Fruit fly (Drosophila melanogaster): Measurements from ENCODE around the gene SP555.

DNA sequence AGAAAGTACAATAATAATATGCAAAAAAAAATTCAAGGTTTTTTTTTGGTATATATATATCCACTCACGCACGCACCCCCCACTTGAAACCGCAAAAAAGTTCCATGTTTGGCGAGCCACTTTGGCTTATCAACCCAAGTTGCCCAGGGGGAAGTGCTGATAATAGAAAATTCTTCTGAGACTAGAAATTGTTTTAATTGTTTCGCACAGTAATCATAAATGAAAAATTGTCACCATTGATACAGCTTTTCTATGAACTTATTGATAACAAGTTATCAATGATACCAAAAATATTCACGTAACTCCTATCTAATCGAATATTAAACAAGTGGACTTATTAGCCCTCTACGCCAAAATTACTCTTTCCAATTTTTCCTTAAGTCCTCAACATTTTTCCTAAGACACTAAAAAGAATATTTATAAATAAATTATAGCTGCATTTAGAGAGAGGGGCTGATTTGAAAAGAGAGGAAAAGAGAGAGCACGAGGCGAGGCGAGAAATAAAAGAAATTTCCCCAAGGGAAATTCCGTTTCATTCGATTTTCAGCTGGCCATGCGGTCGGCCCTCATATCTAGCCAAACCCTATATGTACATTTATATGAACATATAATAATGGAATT is 38.8 kb upstream of the SP555 start:
- TF ChIP-seq usp (GFP tag; optimal IDR thresholded peaks at IDR 0.05) (no peak), Dll (optimal IDR thresholded peaks at IDR 0.05) (no peak), psq (optimal IDR thresholded peaks at IDR 0.05) (no peak), pan (optimal IDR thresholded peaks at IDR 0.05) (no peak), CG8478 (optimal IDR thresholded peaks at IDR 0.05) (no peak), EcR (GFP tag; optimal IDR thresholded peaks at IDR 0.05) (no peak)

All from whole organism.